Worm (Caenorhabditis elegans) whole organism, young adult: ENCODE measurements around the gene bet-2.
A peak's percentile ranks its signal among the peaks of the same experiment; 100 is the strongest.

Source experiments
- B0261.1 ChIP-seq: sonication (generic microtip); optimal IDR thresholded peaks from 2 replicates; lab custom pipeline; 2016; ENCODE audit warnings: mild to moderate bottlenecking, missing genetic modification characterization, moderate library complexity, missing compliant biosample characterization
- B0336.3 ChIP-seq: fragments of 200-800 bp; sonication (Bioruptor generic); IDR thresholded peaks from 2 replicates; pipeline ENCODE4 v1.3.6; 2022; ENCODE audit warnings: missing genetic modification characterization, missing compliant biosample characterization
- D2030.7 ChIP-seq: fragments of 200-800 bp; sonication (Bioruptor generic); IDR thresholded peaks from 2 replicates; pipeline ENCODE4 v1.3.6; 2022; ENCODE audit warnings: missing genetic modification reagents, missing genetic modification characterization, missing compliant biosample characterization
- F23B12.7 ChIP-seq: sonication (generic microtip); optimal IDR thresholded peaks from 2 replicates; lab custom pipeline; 2017; ENCODE audit warnings: missing genetic modification characterization, mild to moderate bottlenecking, missing compliant biosample characterization, antibody characterized with exemption, moderate library complexity; ENCODE audit not compliant: insufficient read depth
- F37B4.10 ChIP-seq: fragments of 200-800 bp; sonication (Bioruptor generic); IDR thresholded peaks from 2 replicates; pipeline ENCODE4 v1.3.6; 2022; ENCODE audit warnings: missing genetic modification characterization, missing compliant biosample characterization
- F49E8.2 ChIP-seq: sonication (generic microtip); optimal IDR thresholded peaks from 3 replicates; lab custom pipeline; 2017; ENCODE audit warnings: missing genetic modification characterization, mild to moderate bottlenecking, missing compliant biosample characterization, antibody characterized with exemption, moderate library complexity; ENCODE audit not compliant: insufficient read depth
- F52B5.7 ChIP-seq: sonication (generic microtip); optimal IDR thresholded peaks from 2 replicates; lab custom pipeline; 2016; ENCODE audit warnings: mild to moderate bottlenecking, missing genetic modification characterization, missing compliant biosample characterization
- F55B11.4 ChIP-seq: sonication (generic microtip); optimal IDR thresholded peaks from 2 replicates; lab custom pipeline; 2016; ENCODE audit warnings: missing compliant biosample characterization, missing genetic modification characterization, borderline replicate concordance; ENCODE audit not compliant: insufficient read depth
- F57C9.4 ChIP-seq: sonication (generic microtip); optimal IDR thresholded peaks from 2 replicates; lab custom pipeline; 2017; ENCODE audit warnings: mild to moderate bottlenecking, missing genetic modification characterization, missing compliant biosample characterization
- K11D2.4 ChIP-seq: fragments of 200-800 bp; sonication (Bioruptor generic); IDR thresholded peaks from 2 replicates; pipeline ENCODE4 v1.3.6; 2022; ENCODE audit warnings: missing genetic modification reagents, missing genetic modification characterization, missing compliant biosample characterization
- T07F8.4 ChIP-seq: sonication (generic microtip); optimal IDR thresholded peaks from 2 replicates; lab custom pipeline; 2016; ENCODE audit warnings: mild to moderate bottlenecking, missing genetic modification characterization, moderate library complexity, missing compliant biosample characterization
- T26A5.8 ChIP-seq: sonication (generic microtip); optimal IDR thresholded peaks from 2 replicates; lab custom pipeline; 2016; ENCODE audit warnings: missing genetic modification characterization, missing compliant biosample characterization
- Y56A3A.18 ChIP-seq: fragments of 200-800 bp; sonication (Bioruptor generic); IDR thresholded peaks from 2 replicates; pipeline ENCODE4 v1.3.6; 2022; ENCODE audit warnings: missing genetic modification reagents, missing genetic modification characterization, missing compliant biosample characterization
- Y95B8A.8 ChIP-seq: fragments of 200-800 bp; sonication (Bioruptor generic); IDR thresholded peaks from 2 replicates; pipeline ENCODE4 v1.3.6; 2022; ENCODE audit warnings: missing genetic modification reagents, missing genetic modification characterization, missing compliant biosample characterization
- aptf-2 ChIP-seq: fragments of 200-800 bp; sonication (Bioruptor generic); conservative IDR thresholded peaks from 2 replicates; pipeline ENCODE4 v1.3.6; 2022; ENCODE audit warnings: missing genetic modification reagents, missing genetic modification characterization, missing compliant biosample characterization
- athp-1 ChIP-seq: sonication (generic microtip); optimal IDR thresholded peaks from 2 replicates; lab custom pipeline; 2017; ENCODE audit warnings: mild to moderate bottlenecking, missing genetic modification characterization, missing compliant biosample characterization
- ceh-27 ChIP-seq: fragments of 200-800 bp; sonication (Bioruptor generic); optimal IDR thresholded peaks from 2 replicates; lab custom pipeline; 2018; ENCODE audit warnings: mild to moderate bottlenecking, missing genetic modification characterization, moderate library complexity, missing compliant biosample characterization
- ceh-40 ChIP-seq: fragments of 200-800 bp; sonication (Bioruptor generic); IDR thresholded peaks from 2 replicates; pipeline ENCODE4 v1.3.6; 2022; ENCODE audit warnings: missing genetic modification characterization, missing compliant biosample characterization
- ceh-58 ChIP-seq: fragments of 200-800 bp; sonication (Bioruptor generic); IDR thresholded peaks from 2 replicates; pipeline ENCODE4 v1.3.6; 2022; ENCODE audit warnings: missing genetic modification characterization, missing compliant biosample characterization
- ceh-79 ChIP-seq: sonication (generic microtip); optimal IDR thresholded peaks from 2 replicates; lab custom pipeline; 2017; ENCODE audit warnings: mild to moderate bottlenecking, missing genetic modification characterization, missing compliant biosample characterization
- ceh-91 ChIP-seq: fragments of 200-800 bp; sonication (Bioruptor generic); IDR thresholded peaks from 2 replicates; pipeline ENCODE4 v1.3.6; 2022; ENCODE audit warnings: missing genetic modification reagents, missing genetic modification characterization, missing compliant biosample characterization
- chd-7 ChIP-seq: sonication (generic microtip); optimal IDR thresholded peaks from 2 replicates; lab custom pipeline; 2016; ENCODE audit warnings: mild to moderate bottlenecking, missing genetic modification characterization, moderate library complexity, missing compliant biosample characterization
- dox-1 ChIP-seq: fragments of 200-800 bp; sonication (Bioruptor generic); IDR thresholded peaks from 2 replicates; pipeline ENCODE4 v1.3.6; 2022; ENCODE audit warnings: missing genetic modification reagents, missing genetic modification characterization, missing compliant biosample characterization
- dpff-1 ChIP-seq: sonication (generic microtip); optimal IDR thresholded peaks from 2 replicates; lab custom pipeline; 2017; ENCODE audit warnings: mild to moderate bottlenecking, missing genetic modification characterization, missing compliant biosample characterization
- efl-1 ChIP-seq: fragments of 150-350 bp; optimal IDR thresholded peaks from 2 replicates; lab custom pipeline; 2014; ENCODE audit warnings: missing biosample characterization, missing genetic modification reagents, missing genetic modification characterization
- ekl-4 ChIP-seq: fragments of 200-800 bp; sonication (Bioruptor generic); IDR thresholded peaks from 2 replicates; pipeline ENCODE4 v1.3.6; 2022; ENCODE audit warnings: missing genetic modification reagents, missing genetic modification characterization, missing compliant biosample characterization
- ets-4 ChIP-seq: fragments of 200-800 bp; sonication (Bioruptor generic); optimal IDR thresholded peaks from 2 replicates; lab custom pipeline; 2018; ENCODE audit warnings: mild to moderate bottlenecking, missing genetic modification characterization, missing compliant biosample characterization
- gei-17 ChIP-seq: fragments of 200-800 bp; sonication (Bioruptor generic); optimal IDR thresholded peaks from 2 replicates; lab custom pipeline; 2018; ENCODE audit warnings: mild to moderate bottlenecking, missing genetic modification characterization, missing compliant biosample characterization
- him-1 ChIP-seq: sonication (generic microtip); optimal IDR thresholded peaks from 2 replicates; lab custom pipeline; 2016; ENCODE audit warnings: missing genotype, missing genetic modification reagents, missing genetic modification characterization, missing compliant biosample characterization
- let-526 ChIP-seq: fragments of 200-800 bp; sonication (Bioruptor generic); IDR thresholded peaks from 2 replicates; pipeline ENCODE4 v1.3.6; 2022; ENCODE audit warnings: missing genetic modification reagents, missing genetic modification characterization, missing compliant biosample characterization
- let-607 ChIP-seq, 2 experiments: fragments of 200-800 bp in 1 of 2; sonication (Bioruptor generic) in 1 of 2; sonication (generic microtip) in 1 of 2; optimal IDR thresholded peaks; 2 replicates each; lab custom pipeline; 2016 to 2018; ENCODE audit warnings: mild to moderate bottlenecking in 2 of 2, missing compliant biosample characterization in 2 of 2, missing genetic modification characterization in 2 of 2, moderate library complexity in 2 of 2, missing genotype in 1 of 2
- lin-26 ChIP-seq: fragments of 200-800 bp; sonication (Bioruptor generic); IDR thresholded peaks from 2 replicates; pipeline ENCODE4 v1.3.6; 2022; ENCODE audit warnings: missing genetic modification reagents, missing genetic modification characterization, missing compliant biosample characterization
- lin-35 ChIP-seq, 3 experiments: fragments of 150-350 bp in 2 of 3; sonication (generic microtip) in 1 of 3; optimal IDR thresholded peaks; 2 replicates each; lab custom pipeline; 2014 to 2018; ENCODE audit warnings: missing biosample characterization in 3 of 3, missing genetic modification characterization in 3 of 3, missing genetic modification reagents in 3 of 3
- mcd-1 ChIP-seq: fragments of 200-800 bp; sonication (Bioruptor generic); IDR thresholded peaks from 2 replicates; pipeline ENCODE4 v1.3.6; 2022; ENCODE audit warnings: missing genetic modification reagents, missing genetic modification characterization, missing compliant biosample characterization
- pha-4 ChIP-seq: fragments of 150-350 bp; sonication (generic microtip); optimal IDR thresholded peaks from 2 replicates; lab custom pipeline; 2014; ENCODE audit warnings: missing biosample characterization, missing genetic modification reagents, missing genetic modification characterization
- snpc-1.1 ChIP-seq: sonication (generic microtip); optimal IDR thresholded peaks from 2 replicates; lab custom pipeline; 2017; ENCODE audit warnings: missing genetic modification characterization, mild to moderate bottlenecking, missing compliant biosample characterization, antibody characterized with exemption, moderate library complexity, missing genotype, missing genetic modification reagents; ENCODE audit not compliant: insufficient read depth
- somi-1 ChIP-seq: fragments of 200-800 bp; sonication (Bioruptor generic); optimal IDR thresholded peaks from 2 replicates; lab custom pipeline; 2018; ENCODE audit warnings: mild to moderate bottlenecking, missing genetic modification characterization, missing compliant biosample characterization
- zfh-2 ChIP-seq: fragments of 200-800 bp; sonication (Bioruptor generic); conservative IDR thresholded peaks from 2 replicates; pipeline ENCODE4 v1.3.6; 2022; ENCODE audit warnings: missing genetic modification reagents, missing genetic modification characterization, missing compliant biosample characterization
- zim-3 ChIP-seq: sonication (generic microtip); optimal IDR thresholded peaks from 2 replicates; lab custom pipeline; 2017; ENCODE audit warnings: mild to moderate bottlenecking, missing genetic modification characterization, moderate library complexity, missing compliant biosample characterization
- ztf-25 ChIP-seq: fragments of 200-800 bp; sonication (Bioruptor generic); IDR thresholded peaks from 2 replicates; pipeline ENCODE4 v1.3.6; 2022; ENCODE audit warnings: missing genetic modification reagents, missing genetic modification characterization, missing compliant biosample characterization
- ztf-6 ChIP-seq: fragments of 200-800 bp; sonication (Bioruptor generic); IDR thresholded peaks from 2 replicates; pipeline ENCODE4 v1.3.6; 2022; ENCODE audit warnings: missing genetic modification reagents, missing genetic modification characterization, missing compliant biosample characterization

bet-2 gene

ce11 chrX:10590772-10591171 lies 21.7 kb downstream of the bet-2 start:
- no peak for TF ChIP-seq ekl-4 (GFP tag; lab: Robert Waterston, UW)
- no peak for TF ChIP-seq F55B11.4 (tag; lab: Kevin White, UChicago)
- no peak for TF ChIP-seq F37B4.10
- TF ChIP-seq ztf-25 (GFP tag; lab: Robert Waterston, UW), result no peak
- no peak for TF ChIP-seq ceh-27 (GFP tag; lab: Kevin White, UChicago)
- TF ChIP-seq efl-1 (GFP tag; lab: Kevin White, UChicago), result no peak
- no peak for TF ChIP-seq somi-1 (GFP tag; lab: Kevin White, UChicago)
- no peak for TF ChIP-seq chd-7
- TF ChIP-seq him-1 (tag; lab: Kevin White, UChicago), result no peak

ce11 chrX:10591208-10591782 lies 22.2 kb downstream of the bet-2 start:
- TF ChIP-seq let-607 (tag; optimal IDR thresholded peaks at IDR 0.05; lab: Kevin White, UChicago), result no peak
- TF ChIP-seq dox-1 (GFP tag; lab: Robert Waterston, UW), result no peak
- TF ChIP-seq ceh-27 (GFP tag; lab: Kevin White, UChicago), result peak; percentile 25

ce11 chrX:10593234-10593633 lies 24.2 kb downstream of the bet-2 start, which contains the start of gene sdn-1:
Gene sdn-1, minus strand, starts transcription at chrX:10593334.
- no peak for TF ChIP-seq mcd-1 (GFP tag; lab: Robert Waterston, UW)
- no peak for TF ChIP-seq pha-4
- no peak for TF ChIP-seq lin-35 (GFP tag; optimal IDR thresholded peaks at IDR 0.05; lab: Kevin White, UChicago)
- TF ChIP-seq ceh-91, result no peak
- no peak for TF ChIP-seq F57C9.4 (tag; lab: Kevin White, UChicago)
- TF ChIP-seq F49E8.2 (tag; lab: Kevin White, UChicago), result no peak
- no peak for TF ChIP-seq F23B12.7 (tag; lab: Kevin White, UChicago)
- no peak for TF ChIP-seq D2030.7 (GFP tag; lab: Robert Waterston, UW)
- no peak for TF ChIP-seq lin-26 (GFP tag; lab: Robert Waterston, UW)
- TF ChIP-seq zim-3 (tag; lab: Kevin White, UChicago), result no peak
- TF ChIP-seq snpc-1.1 (tag; lab: Kevin White, UChicago), result no peak
- no peak for TF ChIP-seq athp-1 (tag; lab: Kevin White, UChicago)
- no peak for TF ChIP-seq T07F8.4 (tag; lab: Kevin White, UChicago)
- no peak for TF ChIP-seq dpff-1 (tag; lab: Kevin White, UChicago)
- no peak for TF ChIP-seq B0261.1 (tag; lab: Kevin White, UChicago)
- no peak for TF ChIP-seq B0336.3 (GFP tag; lab: Robert Waterston, UW)
- TF ChIP-seq ztf-6, result no peak
- no peak for TF ChIP-seq T26A5.8 (tag; lab: Kevin White, UChicago)

- TF ChIP-seq let-526 (no peak), ztf-6 (no peak), Y56A3A.18 (GFP tag; lab: Robert Waterston, UW) (0 out of 2 replicates have a peak, but pooled peaks have one; percentile 21), Y95B8A.8 (GFP tag; lab: Robert Waterston, UW) (no peak), F52B5.7 (tag; lab: Kevin White, UChicago) (no peak), zim-3 (tag; lab: Kevin White, UChicago) (no peak), ceh-79 (no peak), ztf-25 (GFP tag; lab: Robert Waterston, UW) (no peak), ekl-4 (GFP tag; lab: Robert Waterston, UW) (0 out of 2 replicates have a peak, but pooled peaks have one; percentile 19), zfh-2 (peak; percentile 80), K11D2.4 (no peak), ceh-91 (no peak), aptf-2 (no peak), gei-17 (GFP tag; lab: Kevin White, UChicago) (no peak), ceh-58 (GFP tag; lab: Robert Waterston, UW) (no peak), ceh-40 (GFP tag; lab: Robert Waterston, UW) (no peak), lin-26 (GFP tag; lab: Robert Waterston, UW) (no peak), ets-4 (GFP tag; lab: Kevin White, UChicago) (no peak)
Measured at ce11 chrX:10593756-10594376, 24.8 kb downstream of the bet-2 start.
